Fruit fly (Drosophila melanogaster) whole organism, embryonic: ENCODE measurements around the gene in.
A peak's percentile ranks its signal among the peaks of the same experiment; 100 is the strongest.

Experiments used
- BEAF-32 ChIP-seq: fragments of 200-800 bp; sonication (Bioruptor generic); optimal IDR thresholded peaks from 3 replicates; lab custom pipeline; 2017; ENCODE audit warnings: missing biosample characterization, missing genetic modification characterization, mild to moderate bottlenecking, moderate library complexity, missing genetic modification reagents
- Bgb ChIP-seq: fragments of 200-800 bp; sonication (Bioruptor generic); IDR thresholded peaks from 2 replicates; pipeline ENCODE4 v1.3.6; 2022; ENCODE audit warnings: missing biosample characterization, missing genetic modification characterization; ENCODE audit not compliant: partially characterized antibody
- CG10267 ChIP-seq: fragments of 200-800 bp; sonication (Bioruptor generic); optimal IDR thresholded peaks from 2 replicates; lab custom pipeline; 2018; ENCODE audit warnings: missing biosample characterization, mild to moderate bottlenecking, missing genetic modification characterization, moderate library complexity
- CG10366 ChIP-seq: fragments of 200-800 bp; sonication (Bioruptor generic); IDR thresholded peaks from 2 replicates; pipeline ENCODE4 v1.3.6; 2022; ENCODE audit warnings: missing biosample characterization, missing genetic modification characterization
- CG12155 ChIP-seq: fragments of 200-800 bp; sonication (Bioruptor generic); optimal IDR thresholded peaks from 3 replicates; lab custom pipeline; 2016; ENCODE audit warnings: missing biosample characterization, missing genetic modification characterization
- CG12769 ChIP-seq: fragments of 200-800 bp; sonication (Bioruptor generic); optimal IDR thresholded peaks from 2 replicates; lab custom pipeline; 2019; ENCODE audit warnings: missing biosample characterization, mild to moderate bottlenecking, missing genetic modification characterization, moderate library complexity
- CG13287 ChIP-seq: fragments of 200-800 bp; sonication (Bioruptor generic); IDR thresholded peaks from 2 replicates; pipeline ENCODE4 v1.3.6; 2022; ENCODE audit warnings: missing biosample characterization, missing genetic modification characterization; ENCODE audit not compliant: partially characterized antibody
- CG14710 ChIP-seq: fragments of 200-800 bp; sonication (Bioruptor generic); optimal IDR thresholded peaks from 3 replicates; lab custom pipeline; 2019; ENCODE audit warnings: missing biosample characterization, mild to moderate bottlenecking, missing genetic modification characterization, moderate library complexity
- CG14860 ChIP-seq: fragments of 200-800 bp; sonication (Bioruptor generic); IDR thresholded peaks from 3 replicates; pipeline ENCODE4 v1.3.6; 2022; ENCODE audit warnings: missing biosample characterization, missing genetic modification characterization; ENCODE audit not compliant: partially characterized antibody
- CG17186 ChIP-seq: fragments of 200-800 bp; sonication (Bioruptor generic); optimal IDR thresholded peaks from 3 replicates; lab custom pipeline; 2017; ENCODE audit warnings: missing biosample characterization, missing genetic modification reagents, missing genetic modification characterization
- CG17359 ChIP-seq: fragments of 200-800 bp; sonication (Bioruptor generic); optimal IDR thresholded peaks from 3 replicates; lab custom pipeline; 2018; ENCODE audit warnings: missing biosample characterization, mild to moderate bottlenecking, missing genetic modification characterization, moderate library complexity
- CG18011 ChIP-seq: fragments of 200-800 bp; sonication (Bioruptor generic); optimal IDR thresholded peaks from 2 replicates; lab custom pipeline; 2017; ENCODE audit warnings: missing biosample characterization, missing genetic modification characterization, mild to moderate bottlenecking, moderate library complexity, missing genotype
- CG18476 ChIP-seq: fragments of 200-800 bp; sonication (Bioruptor generic); optimal IDR thresholded peaks from 2 replicates; lab custom pipeline; 2016; ENCODE audit warnings: missing biosample characterization, mild to moderate bottlenecking, missing genetic modification characterization
- CG2116 ChIP-seq: fragments of 200-800 bp; sonication (Bioruptor generic); optimal IDR thresholded peaks from 3 replicates; lab custom pipeline; 2018; ENCODE audit warnings: missing biosample characterization, mild to moderate bottlenecking, missing genetic modification characterization
- CG3407 ChIP-seq: fragments of 200-800 bp; sonication (Bioruptor generic); optimal IDR thresholded peaks from 2 replicates; lab custom pipeline; 2018; ENCODE audit warnings: missing biosample characterization, mild to moderate bottlenecking, missing genetic modification characterization
- CG34224 ChIP-seq: fragments of 200-800 bp; sonication (Bioruptor generic); IDR thresholded peaks from 3 replicates; pipeline ENCODE4 v1.3.6; 2022; ENCODE audit warnings: missing biosample characterization, missing genetic modification characterization; ENCODE audit not compliant: partially characterized antibody
- CG34422 ChIP-seq: fragments of 200-800 bp; sonication (Bioruptor generic); IDR thresholded peaks from 3 replicates; pipeline ENCODE4 v1.3.6; 2022; ENCODE audit warnings: missing biosample characterization, missing genetic modification characterization
- CG9797 ChIP-seq: fragments of 200-800 bp; sonication (Bioruptor generic); optimal IDR thresholded peaks from 3 replicates; lab custom pipeline; 2018; ENCODE audit warnings: missing biosample characterization, mild to moderate bottlenecking, missing genetic modification characterization
- CTCF ChIP-seq: fragments of 200-800 bp; sonication (Bioruptor generic); optimal IDR thresholded peaks from 2 replicates; lab custom pipeline; 2017; ENCODE audit warnings: missing biosample characterization, mild to moderate bottlenecking, missing genetic modification characterization, moderate library complexity
- Dip3 ChIP-seq: fragments of 200-800 bp; sonication (Bioruptor generic); optimal IDR thresholded peaks from 3 replicates; lab custom pipeline; 2016; ENCODE audit warnings: missing biosample characterization, missing genetic modification characterization
- Doc3 ChIP-seq: fragments of 200-800 bp; sonication (Bioruptor generic); IDR thresholded peaks from 3 replicates; pipeline ENCODE4 v1.3.6; 2022; ENCODE audit warnings: missing biosample characterization, missing genetic modification characterization; ENCODE audit not compliant: partially characterized antibody
- Dref ChIP-seq: fragments of 200-800 bp; sonication (Bioruptor generic); IDR thresholded peaks from 2 replicates; pipeline ENCODE4 v1.3.6; 2022; ENCODE audit warnings: missing biosample characterization, missing genetic modification characterization
- E2f2 ChIP-seq: fragments of 200-800 bp; sonication (Bioruptor generic); IDR thresholded peaks from 2 replicates; pipeline ENCODE4 v1.3.6; 2022; ENCODE audit warnings: missing biosample characterization, missing genetic modification characterization
- H15 ChIP-seq: fragments of 200-800 bp; sonication (Bioruptor generic); IDR thresholded peaks from 3 replicates; pipeline ENCODE4 v1.3.6; 2022; ENCODE audit warnings: missing biosample characterization, missing genetic modification characterization
- HLH4C ChIP-seq: fragments of 200-800 bp; sonication (Bioruptor generic); IDR thresholded peaks from 3 replicates; pipeline ENCODE4 v1.3.6; 2022; ENCODE audit warnings: missing biosample characterization, missing genetic modification characterization; ENCODE audit not compliant: partially characterized antibody
- MBD-R2 ChIP-seq: fragments of 200-800 bp; sonication (Bioruptor generic); IDR thresholded peaks from 2 replicates; pipeline ENCODE4 v1.3.6; 2022; ENCODE audit warnings: missing biosample characterization, missing genetic modification characterization
- MESR4 ChIP-seq: fragments of 200-800 bp; sonication (Bioruptor generic); optimal IDR thresholded peaks from 2 replicates; lab custom pipeline; 2018; ENCODE audit warnings: missing biosample characterization, mild to moderate bottlenecking, missing genetic modification characterization, moderate library complexity
- Meics ChIP-seq: fragments of 200-800 bp; sonication (Bioruptor generic); optimal IDR thresholded peaks from 2 replicates; lab custom pipeline; 2017; ENCODE audit warnings: missing biosample characterization, mild to moderate bottlenecking, missing genetic modification characterization
- Myb ChIP-seq: fragments of 200-800 bp; sonication (Bioruptor generic); optimal IDR thresholded peaks from 2 replicates; lab custom pipeline; 2016; ENCODE audit warnings: missing biosample characterization, missing genetic modification characterization
- Opbp ChIP-seq: fragments of 200-800 bp; sonication (Bioruptor generic); IDR thresholded peaks from 3 replicates; pipeline ENCODE4 v1.3.6; 2022; ENCODE audit warnings: missing biosample characterization, missing genetic modification characterization; ENCODE audit not compliant: partially characterized antibody
- Scr ChIP-seq: fragments of 200-800 bp; sonication (Bioruptor generic); IDR thresholded peaks from 2 replicates; pipeline ENCODE4 v1.3.6; 2022; ENCODE audit warnings: missing biosample characterization, missing genetic modification characterization; ENCODE audit not compliant: partially characterized antibody
- Sin3A ChIP-seq: fragments of >200 bp; optimal IDR thresholded peaks from 2 replicates; lab custom pipeline; 2018
- Sox102F ChIP-seq: fragments of 200-800 bp; sonication (Bioruptor generic); optimal IDR thresholded peaks from 2 replicates; lab custom pipeline; 2018; ENCODE audit warnings: missing biosample characterization, mild to moderate bottlenecking, missing genetic modification characterization, moderate library complexity
- Sry-δ ChIP-seq: fragments of 200-800 bp; sonication (Bioruptor generic); optimal IDR thresholded peaks from 2 replicates; lab custom pipeline; 2016; ENCODE audit warnings: missing biosample characterization, missing genetic modification characterization
- Xrp1 ChIP-seq: fragments of 200-800 bp; sonication (Bioruptor generic); IDR thresholded peaks from 2 replicates; pipeline ENCODE4 v1.3.6; 2022; ENCODE audit warnings: missing biosample characterization, missing genetic modification characterization
- aop ChIP-seq: fragments of 200-800 bp; sonication (Bioruptor generic); IDR thresholded peaks from 2 replicates; pipeline ENCODE4 v1.3.6; 2022; ENCODE audit warnings: missing biosample characterization, missing genetic modification characterization
- ato ChIP-seq: fragments of 200-800 bp; sonication (Bioruptor generic); IDR thresholded peaks from 2 replicates; pipeline ENCODE4 v1.3.6; 2022; ENCODE audit warnings: missing biosample characterization, missing genetic modification characterization; ENCODE audit not compliant: partially characterized antibody
- bbx ChIP-seq: fragments of 200-800 bp; sonication (Bioruptor generic); IDR thresholded peaks from 2 replicates; pipeline ENCODE4 v1.3.6; 2022; ENCODE audit warnings: missing biosample characterization, missing genetic modification characterization; ENCODE audit not compliant: partially characterized antibody
- chinmo ChIP-seq: fragments of 200-800 bp; sonication (Bioruptor generic); IDR thresholded peaks from 4 replicates; pipeline ENCODE4 v1.3.6; 2022; ENCODE audit warnings: missing biosample characterization, missing genetic modification characterization; ENCODE audit not compliant: partially characterized antibody
- chm ChIP-seq: fragments of 200-800 bp; sonication (Bioruptor generic); IDR thresholded peaks from 2 replicates; pipeline ENCODE4 v1.3.6; 2022; ENCODE audit warnings: missing biosample characterization, missing genetic modification characterization
- chn ChIP-seq: fragments of 200-800 bp; sonication (Bioruptor generic); optimal IDR thresholded peaks from 2 replicates; lab custom pipeline; 2016; ENCODE audit warnings: missing biosample characterization, missing genetic modification characterization
- crp ChIP-seq, 2 experiments: fragments of 200-800 bp; sonication (Bioruptor generic); optimal IDR thresholded peaks; 2 replicates in 1 of 2; 3 replicates in 1 of 2; lab custom pipeline; 2017; ENCODE audit warnings: missing biosample characterization in 2 of 2, missing genetic modification characterization in 2 of 2, mild to moderate bottlenecking in 1 of 2, moderate library complexity in 1 of 2
- ftz-f1 ChIP-seq: fragments of 200-800 bp; sonication (Bioruptor generic); optimal IDR thresholded peaks from 2 replicates; lab custom pipeline; 2016; ENCODE audit warnings: missing biosample characterization, missing genetic modification characterization
- gfzf ChIP-seq: fragments of 200-800 bp; sonication (Bioruptor generic); optimal IDR thresholded peaks from 2 replicates; lab custom pipeline; 2016; ENCODE audit warnings: missing biosample characterization, mild to moderate bottlenecking, missing genetic modification characterization, moderate library complexity
- hbn ChIP-seq: fragments of 200-800 bp; sonication (Bioruptor generic); IDR thresholded peaks from 2 replicates; pipeline ENCODE4 v1.3.6; 2022; ENCODE audit warnings: missing biosample characterization, missing genetic modification characterization; ENCODE audit not compliant: partially characterized antibody
- phol ChIP-seq: fragments of 200-800 bp; sonication (Bioruptor generic); optimal IDR thresholded peaks from 3 replicates; lab custom pipeline; 2018; ENCODE audit warnings: missing biosample characterization, mild to moderate bottlenecking, missing genetic modification characterization, moderate library complexity
- row ChIP-seq: fragments of 200-800 bp; sonication (Bioruptor generic); IDR thresholded peaks from 3 replicates; pipeline ENCODE4 v1.3.6; 2022; ENCODE audit warnings: missing biosample characterization, missing genetic modification characterization
- ssp ChIP-seq: fragments of 200-800 bp; sonication (Bioruptor generic); IDR thresholded peaks from 2 replicates; pipeline ENCODE4 v1.3.6; 2022; ENCODE audit warnings: missing biosample characterization, missing genetic modification characterization
- vnd ChIP-seq: fragments of 200-800 bp; sonication (Bioruptor generic); IDR thresholded peaks from 3 replicates; pipeline ENCODE4 v1.3.6; 2022; ENCODE audit warnings: missing biosample characterization, missing genetic modification characterization; ENCODE audit not compliant: partially characterized antibody
- yki ChIP-seq: fragments of >200 bp; optimal IDR thresholded peaks from 3 replicates; lab custom pipeline; 2018

The in gene

dm6 chr3L:20361389-20361788 lies 5.6 kb upstream of the in start, which contains the start of gene Prim2:
Prim2 (minus strand) TSS chr3L:20361585.
- TF ChIP-seq CG18011 (GFP tag; lab: Kevin White, UChicago) (no peak), Myb (GFP tag; lab: Kevin White, UChicago) (peak; percentile 93), Sry-δ (GFP tag; lab: Kevin White, UChicago) (peak; percentile 88), ftz-f1 (no peak), bbx (peak; percentile 68), chn (GFP tag; lab: Kevin White, UChicago) (no peak), hbn (GFP tag; lab: Robert Waterston, UW) (peak; percentile 54), CG9797 (GFP tag; lab: Kevin White, UChicago) (no peak), CG18476 (GFP tag; lab: Kevin White, UChicago) (no peak), aop (GFP tag; lab: Robert Waterston, UW) (no peak), CG17186 (GFP tag; lab: Kevin White, UChicago) (peak; percentile 39), Doc3 (GFP tag; lab: Robert Waterston, UW) (peak; percentile 40; the same call in 1 of the 3 replicates), gfzf (GFP tag; lab: Kevin White, UChicago) (peak; percentile 26), Meics (no peak), chm (GFP tag; lab: Robert Waterston, UW) (no peak), Xrp1 (GFP tag; lab: Robert Waterston, UW) (no peak), Scr (GFP tag; lab: Robert Waterston, UW) (peak; percentile 70), CG10366 (GFP tag; lab: Robert Waterston, UW) (no peak), CG14860 (GFP tag; lab: Robert Waterston, UW) (peak; percentile 61; the same call in 1 of the 3 replicates), yki (no peak), CG14710 (no peak), HLH4C (peak; percentile 44; the same call in 1 of the 3 replicates), MESR4 (GFP tag; lab: Kevin White, UChicago) (peak; percentile 12), CTCF (peak; percentile 63), phol (tag; lab: Kevin White, UChicago) (no peak), CG12155 (no peak), vnd (GFP tag; lab: Robert Waterston, UW) (peak; percentile 34; the same call in 1 of the 3 replicates), ssp (GFP tag; lab: Robert Waterston, UW) (no peak), CG34422 (no peak), CG10267 (peak; percentile 21), CG12769 (tag; lab: Kevin White, UChicago) (no peak), Sin3A (lab: Kevin White, UChicago) (peak; percentile 16), MBD-R2 (GFP tag; lab: Robert Waterston, UW) (peak; percentile 85), CG17359 (tag; lab: Kevin White, UChicago) (no peak), chinmo (0 out of 4 replicates have a peak, but pooled peaks have one; percentile 45), ato (peak; percentile 39; the same call in 1 of the 2 replicates), crp (GFP tag; optimal IDR thresholded peaks at IDR 0.05; lab: Kevin White, UChicago) (peak; percentile 62 to 91), CG34224 (peak; percentile 69), CG13287 (GFP tag; lab: Robert Waterston, UW) (peak; percentile 79), row (GFP tag; lab: Robert Waterston, UW) (peak; percentile 20; the same call in 1 of the 3 replicates), CG3407 (GFP tag; lab: Kevin White, UChicago) (no peak), BEAF-32 (GFP tag; lab: Kevin White, UChicago) (peak; percentile 72), Dref (GFP tag; lab: Robert Waterston, UW) (peak; percentile 75), Dip3 (no peak), Bgb (peak; percentile 72), Opbp (peak; percentile 75; the same call in 2 of the 3 replicates), CG2116 (GFP tag; lab: Kevin White, UChicago) (peak; percentile 61), E2f2 (GFP tag; lab: Robert Waterston, UW) (peak; percentile 90), Sox102F (GFP tag; lab: Kevin White, UChicago) (no peak), H15 (GFP tag; lab: Robert Waterston, UW) (no peak)
